Worm (Caenorhabditis elegans): ENCODE results near the gene nova-1.
A peak's percentile ranks its signal among the peaks of the same experiment; 100 is the strongest.

Gene nova-1

DNA sequence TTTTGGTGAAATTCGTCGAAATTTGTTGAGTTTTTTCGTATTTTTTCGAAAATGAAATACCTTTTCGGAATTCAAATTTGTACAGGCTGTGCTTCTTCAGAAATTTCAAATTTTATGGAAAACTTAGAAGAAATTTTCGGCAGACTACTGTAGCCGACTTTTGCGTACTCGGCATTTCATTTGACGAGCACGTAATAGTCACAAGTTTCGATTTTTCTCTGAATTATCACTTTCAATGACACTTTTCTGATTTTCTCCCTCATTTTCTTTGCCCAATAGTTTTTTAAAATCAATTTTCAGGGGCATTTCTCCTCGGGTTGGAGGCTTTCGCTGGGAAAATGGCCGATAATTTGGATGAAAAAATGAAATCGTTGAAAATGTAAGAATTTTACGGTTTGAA is 41.9 kb upstream of the nova-1 start, which contains the start of gene fbxa-107:
Gene fbxa-107 (plus strand): TSS at position 301 of the 400 bp plus-strand sequence.
- TF ChIP-seq nhr-2 (tag; optimal IDR thresholded peaks at IDR 0.05) (no peak), mep-1 (tag; optimal IDR thresholded peaks at IDR 0.05) (no peak), ham-2 (GFP tag; optimal IDR thresholded peaks at IDR 0.05) (no peak), nhr-12 (tag; optimal IDR thresholded peaks at IDR 0.05) (no peak), ces-1 (GFP tag; optimal IDR thresholded peaks at IDR 0.05) (no peak), unc-39 (tag; optimal IDR thresholded peaks at IDR 0.05) (no peak), elt-3 (tag; optimal IDR thresholded peaks at IDR 0.05) (no peak), lsy-2 (tag; optimal IDR thresholded peaks at IDR 0.05) (no peak), lin-13 (tag; optimal IDR thresholded peaks at IDR 0.05) (no peak), pha-4 (tag; optimal IDR thresholded peaks at IDR 0.05) (no peak), hlh-1 (tag; optimal IDR thresholded peaks at IDR 0.05) (no peak), blmp-1 (tag; optimal IDR thresholded peaks at IDR 0.05) (no peak), bed-3 (GFP tag; optimal IDR thresholded peaks at IDR 0.05) (no peak), snpc-4 (tag; optimal IDR thresholded peaks at IDR 0.05) (no peak), flh-1 (GFP tag; optimal IDR thresholded peaks at IDR 0.05) (no peak), ceh-83 (GFP tag; optimal IDR thresholded peaks at IDR 0.05) (no peak), unc-120 (tag; optimal IDR thresholded peaks at IDR 0.05; ENCODE audit: poor library complexity, severe bottlenecking) (no peak), elt-1 (tag; optimal IDR thresholded peaks at IDR 0.05; ENCODE audit: borderline replicate concordance, insufficient read depth) (no peak), nhr-76 (tag; optimal IDR thresholded peaks at IDR 0.05) (no peak), tbx-8 (GFP tag; optimal IDR thresholded peaks at IDR 0.05) (no peak)

DNA sequence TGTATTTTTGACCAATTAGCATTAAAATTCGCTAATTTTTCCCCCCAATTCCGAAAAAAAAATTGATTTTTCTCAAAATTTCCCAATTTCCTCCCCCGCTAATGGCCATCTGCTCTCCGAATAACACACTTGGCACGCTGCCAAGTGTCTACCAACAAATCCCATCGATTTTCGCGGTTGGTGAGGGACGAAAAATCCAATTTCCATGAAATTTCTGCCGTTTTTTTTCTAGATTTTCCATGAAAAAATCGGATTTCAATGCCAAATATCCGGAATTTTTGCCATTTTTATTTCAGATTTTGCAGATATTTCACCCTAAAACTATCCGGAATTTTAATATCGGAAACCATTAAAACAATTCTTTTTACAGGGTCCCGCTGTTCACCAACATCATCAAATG is 27.7 kb upstream of the nova-1 start:
- peak; percentile 25 for TF ChIP-seq ces-1 (GFP tag; optimal IDR thresholded peaks at IDR 0.05)
- no peak for TF ChIP-seq sem-2 (GFP tag; optimal IDR thresholded peaks at IDR 0.05)

DNA sequence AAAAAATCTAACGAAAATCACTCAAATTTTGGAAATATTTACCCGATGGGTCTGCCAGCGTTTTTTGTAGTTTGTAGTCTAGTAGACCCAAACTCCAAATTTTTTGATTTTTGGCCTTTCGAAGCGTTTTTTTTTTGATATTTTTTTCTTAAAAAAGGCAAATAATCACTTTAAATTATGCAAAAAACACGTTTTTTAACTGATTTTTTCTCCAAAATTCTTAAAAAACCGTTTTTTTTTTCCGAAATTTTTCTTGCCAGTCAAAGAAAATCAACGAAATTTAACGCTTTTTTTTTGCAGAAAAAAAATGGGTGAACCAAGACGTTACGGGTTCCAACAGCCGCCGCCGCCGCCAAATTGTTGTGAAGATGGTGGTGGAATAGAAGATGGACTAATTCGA is 26.2 kb upstream of the nova-1 start, which contains the start of gene Y37H2A.1:
Gene Y37H2A.1 (plus strand): TSS at position 301 of the 400 bp plus-strand sequence.
- TF ChIP-seq ham-2 (GFP tag; optimal IDR thresholded peaks at IDR 0.05) (no peak), sem-2 (GFP tag; optimal IDR thresholded peaks at IDR 0.05) (no peak), unc-120 (tag; optimal IDR thresholded peaks at IDR 0.05; ENCODE audit: poor library complexity, severe bottlenecking) (no peak), flh-1 (GFP tag; optimal IDR thresholded peaks at IDR 0.05) (no peak), M03D4.4 (tag; optimal IDR thresholded peaks at IDR 0.05) (no peak), cnd-1 (tag; optimal IDR thresholded peaks at IDR 0.05) (no peak), unc-39 (tag; optimal IDR thresholded peaks at IDR 0.05) (no peak), nhr-237 (tag; optimal IDR thresholded peaks at IDR 0.05) (no peak), nhr-12 (tag; optimal IDR thresholded peaks at IDR 0.05) (no peak), pha-4 (tag; optimal IDR thresholded peaks at IDR 0.05) (no peak), nhr-2 (tag; optimal IDR thresholded peaks at IDR 0.05) (no peak), nhr-76 (tag; optimal IDR thresholded peaks at IDR 0.05) (no peak), bed-3 (GFP tag; optimal IDR thresholded peaks at IDR 0.05) (no peak), sptf-1 (tag; optimal IDR thresholded peaks at IDR 0.05) (no peak), ceh-39 (tag; optimal IDR thresholded peaks at IDR 0.05) (no peak), lin-13 (tag; optimal IDR thresholded peaks at IDR 0.05) (no peak), mep-1 (tag; optimal IDR thresholded peaks at IDR 0.05) (no peak), blmp-1 (tag; optimal IDR thresholded peaks at IDR 0.05) (no peak)

DNA sequence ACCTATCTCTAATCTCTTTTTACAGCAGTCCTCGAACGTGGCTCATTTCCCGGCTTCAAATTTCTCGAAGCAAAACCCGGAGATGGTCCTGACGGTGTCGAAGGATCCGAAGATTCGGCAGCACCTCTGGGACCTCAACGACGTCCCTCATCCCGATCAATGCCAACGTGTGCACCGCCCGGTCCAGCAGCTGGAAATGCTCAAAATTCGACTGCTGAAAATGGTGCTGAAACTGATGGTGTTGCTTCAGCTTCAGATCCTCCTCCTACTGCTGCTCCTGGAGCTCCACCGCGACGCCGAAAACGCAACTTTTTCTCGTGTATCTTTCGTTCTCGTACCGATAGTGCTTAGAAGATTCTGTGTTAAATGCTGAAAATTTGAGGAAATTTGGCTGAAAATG is 24.3 kb upstream of the nova-1 start:
- no peak for TF ChIP-seq ces-1 (GFP tag; optimal IDR thresholded peaks at IDR 0.05)
- no peak for TF ChIP-seq ceh-83 (GFP tag; optimal IDR thresholded peaks at IDR 0.05)
- no peak for TF ChIP-seq snpc-4 (tag; optimal IDR thresholded peaks at IDR 0.05)
- no peak for TF ChIP-seq lsy-2 (tag; optimal IDR thresholded peaks at IDR 0.05)
- TF ChIP-seq nhr-237 (tag; optimal IDR thresholded peaks at IDR 0.05): no peak
- TF ChIP-seq tbx-8 (GFP tag; optimal IDR thresholded peaks at IDR 0.05): no peak
- no peak for TF ChIP-seq lin-13 (tag; optimal IDR thresholded peaks at IDR 0.05)
- TF ChIP-seq unc-120 (tag; optimal IDR thresholded peaks at IDR 0.05; ENCODE audit: poor library complexity, severe bottlenecking): no peak

DNA sequence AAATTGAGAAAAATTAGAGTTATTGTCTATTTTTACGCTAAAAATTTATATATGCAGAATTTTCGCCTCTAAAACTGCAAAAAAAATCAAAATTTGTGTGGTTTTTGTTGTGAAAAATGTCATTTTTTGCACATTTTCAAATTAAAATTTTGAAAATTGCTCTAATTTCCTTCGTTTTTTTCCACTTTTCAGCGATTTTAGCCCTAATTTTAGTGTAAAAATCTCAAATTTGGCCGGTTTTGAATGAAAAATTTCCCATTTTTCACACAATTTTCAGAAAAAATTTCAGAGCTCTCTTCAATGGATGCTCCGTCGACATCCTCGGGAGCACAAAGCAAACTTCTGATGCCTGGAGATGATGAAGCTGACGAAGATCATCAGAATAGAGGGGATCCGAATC is 16.6 kb upstream of the nova-1 start, which contains the start of gene par-4:
Gene par-4 (plus strand): TSS at position 301 of the 400 bp plus-strand sequence.
- TF ChIP-seq sptf-1 (tag; optimal IDR thresholded peaks at IDR 0.05): no peak
- no peak for TF ChIP-seq zip-8 (tag; optimal IDR thresholded peaks at IDR 0.05)
- TF ChIP-seq nhr-237 (tag; optimal IDR thresholded peaks at IDR 0.05): no peak
- no peak for TF ChIP-seq ceh-83 (GFP tag; optimal IDR thresholded peaks at IDR 0.05)
- no peak for TF ChIP-seq nhr-12 (tag; optimal IDR thresholded peaks at IDR 0.05)
- TF ChIP-seq nhr-2 (tag; optimal IDR thresholded peaks at IDR 0.05): no peak
- TF ChIP-seq tbx-8 (GFP tag; optimal IDR thresholded peaks at IDR 0.05): no peak
- no peak for TF ChIP-seq ces-1 (GFP tag; optimal IDR thresholded peaks at IDR 0.05)
- no peak for TF ChIP-seq ham-2 (GFP tag; optimal IDR thresholded peaks at IDR 0.05)
- TF ChIP-seq drap-1 (GFP tag; optimal IDR thresholded peaks at IDR 0.05): no peak
- no peak for TF ChIP-seq unc-120 (tag; optimal IDR thresholded peaks at IDR 0.05; ENCODE audit: poor library complexity, severe bottlenecking)
- no peak for TF ChIP-seq mep-1 (tag; optimal IDR thresholded peaks at IDR 0.05)
- no peak for TF ChIP-seq bed-3 (GFP tag; optimal IDR thresholded peaks at IDR 0.05)
- TF ChIP-seq ztf-11 (tag; optimal IDR thresholded peaks at IDR 0.05): no peak
- TF ChIP-seq M03D4.4 (tag; optimal IDR thresholded peaks at IDR 0.05): no peak
- no peak for TF ChIP-seq lsy-2 (tag; optimal IDR thresholded peaks at IDR 0.05)
- TF ChIP-seq unc-62 (GFP tag; optimal IDR thresholded peaks at IDR 0.05): no peak
- TF ChIP-seq ceh-43 (GFP tag; optimal IDR thresholded peaks at IDR 0.05): no peak

All from whole organism, mixed stage, embryonic.